ENCODE assay signal across 1 fruit fly cellular context in genomic region chr2L:285596-286023, dm6.
TF ChIP-seq lines count a peak whose summit lies in the region.

No protein-coding gene starts in this region.

TF ChIP-seq in whole organism, embryonic, 481 proteins besides CTCF, POLR2A, EP300 and RAD21 (continued from another document):
- TF ChIP-seq CG9797 (GFP tag; optimal IDR thresholded peaks at IDR 0.05; lab: Kevin White, UChicago) (peak; percentile 93), CG10462 (GFP tag; optimal IDR thresholded peaks at IDR 0.05; lab: Kevin White, UChicago) (no peak), CG11560 (tag; IDR thresholded peaks at IDR 0.05; lab: Robert Waterston, UW) (no peak), cas (GFP tag; IDR thresholded peaks at IDR 0.05; lab: Robert Waterston, UW) (no peak), CG7271 (tag; optimal IDR thresholded peaks at IDR 0.05; lab: Kevin White, UChicago) (no peak), jigr1 (GFP tag; IDR thresholded peaks at IDR 0.05; lab: Robert Waterston, UW) (no peak), CG9215 (GFP tag; IDR thresholded peaks at IDR 0.05; lab: Robert Waterston, UW) (no peak), tin (GFP tag; optimal IDR thresholded peaks at IDR 0.05; lab: Kevin White, UChicago) (peak; percentile 47), ato (GFP tag; IDR thresholded peaks at IDR 0.05; lab: Robert Waterston, UW; ENCODE audit: partially characterized antibody) (peak; percentile 48; the same call in 1 of the 2 replicates), CG12744 (GFP tag; optimal IDR thresholded peaks at IDR 0.05; lab: Kevin White, UChicago) (no peak), hth (optimal IDR thresholded peaks at IDR 0.05; lab: Kevin White, UChicago) (no peak), ttk (GFP tag; IDR thresholded peaks at IDR 0.05; lab: Robert Waterston, UW) (peak; percentile 79), HLH3B (GFP tag; IDR thresholded peaks at IDR 0.05; lab: Robert Waterston, UW) (no peak), Camta (GFP tag; optimal IDR thresholded peaks at IDR 0.05; lab: Kevin White, UChicago) (no peak), sisA (GFP tag; IDR thresholded peaks at IDR 0.05; lab: Robert Waterston, UW) (no peak), CG4360 (GFP tag; IDR thresholded peaks at IDR 0.05; lab: Robert Waterston, UW) (no peak), CG12391 (tag; optimal IDR thresholded peaks at IDR 0.05; lab: Kevin White, UChicago) (peak; percentile 65), CG4617 (GFP tag; optimal IDR thresholded peaks at IDR 0.05; lab: Kevin White, UChicago; ENCODE audit: borderline replicate concordance) (peak; percentile 21), trh (GFP tag; optimal IDR thresholded peaks at IDR 0.05; lab: Kevin White, UChicago) (no peak), Trl (optimal IDR thresholded peaks at IDR 0.05; lab: Kevin White, UChicago) (no peak), Trl (GFP tag; optimal IDR thresholded peaks at IDR 0.05; lab: Kevin White, UChicago) (peak; percentile 54), pfk (GFP tag; optimal IDR thresholded peaks at IDR 0.05; lab: Kevin White, UChicago) (peak; percentile 4), seq (GFP tag; IDR thresholded peaks at IDR 0.05; lab: Robert Waterston, UW) (peak; percentile 62; the same call in 1 of the 2 replicates), CG10209 (GFP tag; optimal IDR thresholded peaks at IDR 0.05; lab: Kevin White, UChicago) (peak; percentile 17), CG12236 (GFP tag; optimal IDR thresholded peaks at IDR 0.05; lab: Kevin White, UChicago) (no peak), ATbp (GFP tag; optimal IDR thresholded peaks at IDR 0.05; lab: Kevin White, UChicago) (peak; percentile 43), CG17359 (tag; optimal IDR thresholded peaks at IDR 0.05; lab: Kevin White, UChicago) (peak; percentile 52), Asciz (GFP tag; optimal IDR thresholded peaks at IDR 0.05; lab: Kevin White, UChicago) (peak; percentile 52), Rx (GFP tag; IDR thresholded peaks at IDR 0.05; lab: Robert Waterston, UW) (no peak), CkIIα-i1 (GFP tag; IDR thresholded peaks at IDR 0.05; lab: Robert Waterston, UW) (no peak), CG18764 (GFP tag; optimal IDR thresholded peaks at IDR 0.05; lab: Kevin White, UChicago) (no peak), H15 (GFP tag; IDR thresholded peaks at IDR 0.05; lab: Robert Waterston, UW) (no peak), sd (tag; optimal IDR thresholded peaks at IDR 0.05; lab: Kevin White, UChicago) (peak; percentile 25), Optix (GFP tag; IDR thresholded peaks at IDR 0.05; lab: Robert Waterston, UW) (no peak)
TF ChIP-seq in whole organism, embryonic: peak in this region for 274.
